Worm (Caenorhabditis elegans) whole organism, L3 larva: ENCODE data around the gene rpb-4.

Experiments
- R02D3.7 ChIP-seq: fragments of 150-350 bp; optimal IDR thresholded peaks from 2 replicates; lab custom pipeline; 2014; ENCODE audit warnings: missing biosample characterization, missing genetic modification characterization
- aly-2 ChIP-seq: fragments of 150-350 bp; optimal IDR thresholded peaks from 2 replicates; lab custom pipeline; 2014; ENCODE audit warnings: missing biosample characterization, missing genetic modification characterization
- ama-1 ChIP-seq: fragments of 150-350 bp; optimal IDR thresholded peaks from 2 replicates; lab custom pipeline; 2018
- ceh-16 ChIP-seq: sonication (generic microtip); optimal IDR thresholded peaks from 2 replicates; lab custom pipeline; 2017; ENCODE audit warnings: missing biosample characterization, missing genetic modification characterization
- ceh-28 ChIP-seq: fragments of 150-350 bp; optimal IDR thresholded peaks from 2 replicates; lab custom pipeline; 2014; ENCODE audit warnings: missing biosample characterization, missing genetic modification reagents, missing genetic modification characterization
- ceh-9 ChIP-seq: sonication (generic microtip); optimal IDR thresholded peaks from 2 replicates; lab custom pipeline; 2018; ENCODE audit warnings: missing biosample characterization, missing genetic modification characterization
- daf-12 ChIP-seq: fragments of 150-350 bp; optimal IDR thresholded peaks from 2 replicates; lab custom pipeline; 2014; ENCODE audit warnings: missing biosample characterization, missing genetic modification reagents, missing genetic modification characterization
- egl-5 ChIP-seq: fragments of 150-350 bp; optimal IDR thresholded peaks from 2 replicates; lab custom pipeline; 2017; ENCODE audit warnings: missing biosample characterization, missing genetic modification reagents, missing genetic modification characterization, inconsistent platforms
- elt-2 ChIP-seq: sonication (generic microtip); optimal IDR thresholded peaks from 2 replicates; lab custom pipeline; 2016; ENCODE audit warnings: missing genetic modification reagents, mild to moderate bottlenecking, missing genetic modification characterization, missing compliant biosample characterization
- elt-3 ChIP-seq, 3 experiments: fragments of 150-350 bp in 1 of 3; sonication (generic microtip) in 2 of 3; optimal IDR thresholded peaks; 2 replicates in 2 of 3; 4 replicates in 1 of 3; lab custom pipeline; 2014 to 2017; ENCODE audit warnings: missing biosample characterization in 3 of 3, missing genetic modification characterization in 3 of 3
- fkh-2 ChIP-seq: fragments of 150-350 bp; optimal IDR thresholded peaks from 2 replicates; lab custom pipeline; 2014; ENCODE audit warnings: missing biosample characterization, missing genetic modification reagents, missing genetic modification characterization
- hmg-11 ChIP-seq: sonication (generic microtip); optimal IDR thresholded peaks from 2 replicates; lab custom pipeline; 2016; ENCODE audit warnings: missing genetic modification characterization, missing compliant biosample characterization
- lin-15B ChIP-seq: fragments of 150-350 bp; optimal IDR thresholded peaks from 2 replicates; lab custom pipeline; 2014; ENCODE audit warnings: missing biosample characterization, missing genetic modification characterization
- lin-39 ChIP-seq: fragments of 150-350 bp; optimal IDR thresholded peaks from 2 replicates; lab custom pipeline; 2018; ENCODE audit warnings: missing biosample characterization, missing genetic modification reagents, missing genetic modification characterization
- mdl-1 ChIP-seq: fragments of 150-350 bp; optimal IDR thresholded peaks from 2 replicates; lab custom pipeline; 2014; ENCODE audit warnings: missing biosample characterization, missing genetic modification characterization
- nfya-1 ChIP-seq: sonication (generic microtip); optimal IDR thresholded peaks from 2 replicates; lab custom pipeline; 2017; ENCODE audit warnings: missing genetic modification characterization, mild to moderate bottlenecking, missing compliant biosample characterization, antibody characterized with exemption, moderate library complexity; ENCODE audit not compliant: insufficient read depth
- nhr-11 ChIP-seq: fragments of 150-350 bp; optimal IDR thresholded peaks from 2 replicates; lab custom pipeline; 2014; ENCODE audit warnings: missing biosample characterization, missing genetic modification characterization
- nhr-23 ChIP-seq: fragments of 150-350 bp; optimal IDR thresholded peaks from 2 replicates; lab custom pipeline; 2014; ENCODE audit warnings: missing biosample characterization, missing genetic modification reagents, missing genetic modification characterization
- nhr-237 ChIP-seq: fragments of 150-350 bp; optimal IDR thresholded peaks from 2 replicates; lab custom pipeline; 2014; ENCODE audit warnings: missing biosample characterization, missing genetic modification characterization
- nhr-25 ChIP-seq: sonication (generic microtip); optimal IDR thresholded peaks from 2 replicates; lab custom pipeline; 2017; ENCODE audit warnings: missing biosample characterization, missing genetic modification characterization
- nhr-43 ChIP-seq: sonication (generic microtip); optimal IDR thresholded peaks from 2 replicates; lab custom pipeline; 2016; ENCODE audit warnings: mild to moderate bottlenecking, missing genetic modification characterization, missing compliant biosample characterization; ENCODE audit not compliant: poor library complexity, severe bottlenecking
- nhr-76 ChIP-seq: fragments of 150-350 bp; sonication (generic microtip); optimal IDR thresholded peaks from 5 replicates; lab custom pipeline; 2014; ENCODE audit warnings: missing biosample characterization, missing genetic modification characterization
- nhr-77 ChIP-seq: fragments of 150-350 bp; optimal IDR thresholded peaks from 2 replicates; lab custom pipeline; 2014; ENCODE audit warnings: missing biosample characterization, missing genetic modification characterization
- pha-4 ChIP-seq: fragments of 150-350 bp; optimal IDR thresholded peaks from 2 replicates; lab custom pipeline; 2014; ENCODE audit warnings: missing biosample characterization, missing genetic modification reagents, missing genetic modification characterization
- pqm-1 ChIP-seq: fragments of 150-350 bp; optimal IDR thresholded peaks from 2 replicates; lab custom pipeline; 2017; ENCODE audit warnings: missing biosample characterization, missing genetic modification characterization, inconsistent platforms
- skn-1 ChIP-seq: fragments of 150-350 bp; optimal IDR thresholded peaks from 2 replicates; lab custom pipeline; 2014; ENCODE audit warnings: missing biosample characterization, missing genetic modification characterization
- snpc-4 ChIP-seq: fragments of 150-350 bp; optimal IDR thresholded peaks from 2 replicates; lab custom pipeline; 2014; ENCODE audit warnings: missing biosample characterization, missing genetic modification characterization
- unc-39 ChIP-seq: sonication (generic microtip); optimal IDR thresholded peaks from 4 replicates; lab custom pipeline; 2017; ENCODE audit warnings: missing biosample characterization, missing genetic modification characterization
- unc-62 ChIP-seq: fragments of 150-350 bp; sonication (generic microtip); optimal IDR thresholded peaks from 4 replicates; lab custom pipeline; 2014; ENCODE audit warnings: missing biosample characterization, missing genetic modification reagents, missing genetic modification characterization
- zag-1 ChIP-seq: fragments of 150-350 bp; optimal IDR thresholded peaks from 2 replicates; lab custom pipeline; 2014; ENCODE audit warnings: missing biosample characterization, missing genetic modification characterization
- ztf-11 ChIP-seq: fragments of 150-350 bp; optimal IDR thresholded peaks from 2 replicates; lab custom pipeline; 2014; ENCODE audit warnings: missing biosample characterization, missing genetic modification characterization

rpb-4 gene

DNA sequence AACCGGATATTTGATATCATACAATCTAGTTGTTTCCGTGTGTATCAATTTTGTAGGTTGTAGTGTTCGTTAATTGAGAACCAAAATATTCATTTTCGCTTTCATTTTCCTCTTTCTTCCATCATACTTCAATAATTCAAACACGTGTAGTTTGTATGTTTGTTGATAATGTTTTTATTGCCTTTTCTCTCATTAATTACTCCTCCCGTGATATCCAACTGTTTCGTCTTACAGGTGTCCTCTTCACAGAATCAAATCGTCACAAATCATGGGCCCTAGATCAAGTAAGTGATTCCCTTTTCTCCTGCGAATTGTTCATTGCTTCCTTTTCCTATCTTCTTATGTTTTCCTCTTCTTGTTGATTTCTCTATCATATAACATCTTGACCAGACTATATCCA lies 35.3 kb upstream of the rpb-4 start, which contains the start of gene nhr-21:
TSS of gene nhr-21 (plus strand) at position 235 of the 400 bp plus-strand sequence.
- no peak for TF ChIP-seq aly-2 (tag; lab: Kevin White, UChicago)
- TF ChIP-seq ceh-28 (tag; lab: Kevin White, UChicago): peak; percentile 10
- peak; percentile 52 for TF ChIP-seq ama-1
- no peak for TF ChIP-seq nhr-237 (tag; lab: Kevin White, UChicago)
- peak; percentile 35 for TF ChIP-seq nfya-1 (tag; lab: Kevin White, UChicago)
- TF ChIP-seq elt-3 (tag; optimal IDR thresholded peaks at IDR 0.05; lab: Kevin White, UChicago): peak in 1 of 3 experiments; percentile 56
- TF ChIP-seq nhr-76: no peak
- peak; percentile 24 for TF ChIP-seq nhr-25
- TF ChIP-seq skn-1: no peak
- TF ChIP-seq zag-1 (tag; lab: Kevin White, UChicago): no peak
- TF ChIP-seq pqm-1 (tag; lab: Kevin White, UChicago): no peak
- peak; percentile 50 for TF ChIP-seq nhr-23 (tag; lab: Kevin White, UChicago)
- TF ChIP-seq mdl-1 (tag; lab: Kevin White, UChicago): no peak
- no peak for TF ChIP-seq hmg-11 (tag; lab: Kevin White, UChicago)
- TF ChIP-seq nhr-77: no peak
- TF ChIP-seq fkh-2 (tag; lab: Kevin White, UChicago): no peak

DNA sequence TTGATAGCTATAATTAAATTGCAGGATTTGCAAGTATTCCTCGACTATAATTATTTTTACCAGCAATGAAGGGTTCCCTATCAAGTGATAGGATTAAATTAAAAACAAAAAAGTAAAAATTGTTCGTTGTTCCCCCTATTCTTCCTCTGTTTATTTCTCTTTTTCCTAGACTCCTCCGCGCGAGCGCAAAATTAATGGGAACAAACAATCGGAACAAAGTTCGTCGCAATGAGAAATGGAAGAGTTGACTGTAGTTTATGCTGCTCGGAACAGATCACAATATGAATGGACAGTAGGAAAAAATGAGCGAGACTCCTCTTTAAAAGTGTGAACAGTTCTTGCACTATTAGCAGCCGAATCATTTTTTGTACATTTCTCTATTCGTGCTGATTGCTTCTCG lies 33.6 kb upstream of the rpb-4 start:
- peak; percentile 73 for TF ChIP-seq pha-4 (tag; lab: Kevin White, UChicago)
- peak; percentile 65 for TF ChIP-seq ama-1
- no peak for TF ChIP-seq unc-39 (tag; lab: Kevin White, UChicago)

DNA sequence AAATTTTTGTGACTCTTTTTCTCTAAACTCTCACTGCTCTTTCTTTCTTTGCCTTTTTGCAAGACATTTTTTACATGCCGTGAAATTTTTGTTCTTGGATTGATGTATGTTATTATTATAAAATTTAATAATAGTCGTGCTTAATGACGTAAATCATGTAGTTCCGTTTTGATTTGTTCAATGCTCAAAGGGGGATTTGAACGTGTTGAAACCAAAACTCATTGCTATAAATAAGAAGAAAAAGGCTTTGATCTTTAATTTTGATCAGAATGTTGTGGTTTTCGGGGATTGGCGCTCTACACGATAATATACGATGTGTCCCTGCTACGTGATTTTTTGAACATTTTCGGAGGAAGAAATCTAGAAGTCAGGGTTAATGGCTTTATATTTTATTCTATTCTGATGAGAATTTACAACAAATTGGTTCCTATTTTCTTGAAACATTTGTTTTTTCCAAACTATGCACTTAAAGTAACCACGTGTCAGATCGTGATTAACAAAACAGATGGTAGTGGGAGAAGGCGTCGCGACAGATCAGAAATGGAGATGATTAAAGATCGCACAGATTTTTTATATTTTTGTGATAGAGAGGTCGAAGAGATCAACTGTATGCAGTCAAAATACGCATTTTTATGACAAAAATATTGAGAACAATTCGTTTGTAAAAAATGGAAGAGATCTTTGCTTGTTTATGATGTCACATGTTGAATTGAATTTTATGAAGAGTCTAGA lies 32.6 kb upstream of the rpb-4 start:
- TF ChIP-seq unc-62 (GFP tag; lab: Kevin White, UChicago) (no peak), ceh-28 (tag; lab: Kevin White, UChicago) (no peak), daf-12 (no peak), elt-2 (no peak)
- TF ChIP-seq, all 47 proteins: peak for 0

DNA sequence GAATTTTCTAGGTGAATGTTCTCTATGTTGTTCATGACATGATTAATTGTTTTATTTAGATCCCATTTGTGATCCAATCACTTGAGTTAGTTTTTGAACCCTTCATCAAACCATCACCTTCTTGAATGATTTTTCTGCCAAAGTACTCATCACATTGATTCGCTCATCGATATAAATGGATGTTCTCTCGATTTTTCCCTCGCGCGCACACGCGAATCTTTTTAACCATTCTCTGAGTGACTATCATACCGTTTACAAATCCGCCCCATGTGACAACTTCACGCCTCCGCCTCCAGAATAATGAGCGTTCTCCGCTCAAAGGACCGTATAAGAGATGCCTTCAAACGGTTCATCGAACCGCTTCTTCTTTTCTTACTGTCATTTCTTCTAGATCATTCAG lies 31.4 kb upstream of the rpb-4 start:
- TF ChIP-seq egl-5 (tag; lab: Kevin White, UChicago): no peak
- peak; percentile 48 for TF ChIP-seq ama-1
- TF ChIP-seq ceh-16 (tag; lab: Kevin White, UChicago): no peak
- TF ChIP-seq mdl-1 (tag; lab: Kevin White, UChicago): peak; percentile 50
- TF ChIP-seq R02D3.7 (tag; lab: Kevin White, UChicago): peak; percentile 0
- TF ChIP-seq lin-15B (tag; lab: Kevin White, UChicago): no peak
- TF ChIP-seq ztf-11 (tag; lab: Kevin White, UChicago): no peak
- no peak for TF ChIP-seq ceh-9 (tag; lab: Kevin White, UChicago)
- TF ChIP-seq nhr-43 (tag; lab: Kevin White, UChicago): peak; percentile 89
- TF ChIP-seq skn-1: no peak
- TF ChIP-seq nhr-11: no peak
- peak; percentile 63 for TF ChIP-seq nhr-23 (tag; lab: Kevin White, UChicago)
- TF ChIP-seq, all 47 proteins: peak for 5

DNA sequence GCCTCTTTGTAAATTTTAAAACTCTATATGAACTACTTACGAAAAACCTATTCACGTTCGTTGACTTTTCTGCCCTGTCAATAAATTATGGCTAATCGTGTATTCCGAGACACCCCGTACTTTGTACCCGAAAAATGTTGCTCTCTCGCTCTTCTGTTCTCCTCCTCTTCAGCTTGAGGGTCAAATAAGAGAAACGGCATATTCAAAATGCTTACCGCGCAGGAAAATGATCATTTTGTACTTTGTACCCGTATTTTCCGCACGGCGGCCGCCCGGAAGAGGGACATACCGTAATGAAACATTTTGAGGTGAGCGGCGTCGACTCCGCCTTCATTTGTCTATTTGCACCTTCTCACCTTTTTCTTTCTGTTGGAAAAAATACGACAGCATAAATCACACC lies 30.6 kb upstream of the rpb-4 start:
- TF ChIP-seq nhr-237 (tag; lab: Kevin White, UChicago) (no peak), egl-5 (tag; lab: Kevin White, UChicago) (no peak), zag-1 (tag; lab: Kevin White, UChicago) (no peak), snpc-4 (tag; lab: Kevin White, UChicago) (no peak), ama-1 (peak; percentile 86), lin-39 (tag; lab: Kevin White, UChicago) (peak; percentile 34)

DNA sequence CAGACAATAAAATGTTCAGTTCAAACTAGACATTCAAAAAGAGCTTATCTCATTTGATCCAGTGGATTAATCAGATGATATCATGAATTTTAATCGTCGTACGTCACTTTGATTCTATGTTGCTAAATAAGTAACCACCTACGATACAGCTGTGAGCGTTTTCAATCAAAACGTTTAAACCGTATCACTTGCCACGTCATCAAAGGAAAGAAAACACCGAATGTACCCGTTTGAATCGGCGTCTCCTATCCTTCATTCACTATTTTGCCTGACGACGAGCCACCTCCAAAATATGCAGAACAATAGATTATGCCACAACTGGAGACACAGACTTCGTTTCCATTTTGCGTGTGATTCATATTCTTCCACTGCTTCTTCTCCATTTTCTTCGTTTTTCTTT lies 28.4 kb upstream of the rpb-4 start:
- TF ChIP-seq ama-1 (peak; percentile 84), snpc-4 (tag; lab: Kevin White, UChicago) (no peak)
